Fruit fly (Drosophila melanogaster) whole organism, prepupa: Measurements from ENCODE around the gene dac.

Experiments
- Blimp-1 ChIP-seq: fragments of 200-800 bp; sonication (Bioruptor generic); optimal IDR thresholded peaks from 3 replicates; lab custom pipeline; 2017; ENCODE audit warnings: missing biosample characterization, missing genetic modification characterization, mild to moderate bottlenecking, moderate library complexity, missing genetic modification reagents
- CG10669 ChIP-seq: fragments of 200-800 bp; sonication (Bioruptor generic); optimal IDR thresholded peaks from 3 replicates; lab custom pipeline; 2018; ENCODE audit warnings: missing biosample characterization, mild to moderate bottlenecking, missing genetic modification characterization, moderate library complexity
- CG11902 ChIP-seq: fragments of 200-800 bp; sonication (Bioruptor generic); optimal IDR thresholded peaks from 3 replicates; lab custom pipeline; 2016; ENCODE audit warnings: missing biosample characterization, missing genetic modification characterization
- CG1621 ChIP-seq: fragments of 200-800 bp; sonication (Bioruptor generic); optimal IDR thresholded peaks from 3 replicates; lab custom pipeline; 2018; ENCODE audit warnings: missing biosample characterization, mild to moderate bottlenecking, missing genetic modification characterization
- CG3032 ChIP-seq: fragments of 200-800 bp; optimal IDR thresholded peaks from 2 replicates; lab custom pipeline; 2019; ENCODE audit warnings: missing biosample characterization, mild to moderate bottlenecking, missing genetic modification characterization, moderate library complexity
- CG32006 ChIP-seq: fragments of 200-800 bp; sonication (Bioruptor generic); optimal IDR thresholded peaks from 3 replicates; lab custom pipeline; 2017; ENCODE audit warnings: missing biosample characterization, mild to moderate bottlenecking, missing genetic modification characterization
- CG3919 ChIP-seq: fragments of 200-800 bp; sonication (Bioruptor generic); optimal IDR thresholded peaks from 3 replicates; lab custom pipeline; 2016; ENCODE audit warnings: missing biosample characterization, missing genetic modification characterization
- CG4318 ChIP-seq: fragments of 200-800 bp; sonication (Bioruptor generic); optimal IDR thresholded peaks from 3 replicates; lab custom pipeline; 2017; ENCODE audit warnings: missing biosample characterization, mild to moderate bottlenecking, missing genetic modification characterization
- CG6163 ChIP-seq: fragments of 200-800 bp; sonication (Bioruptor generic); IDR thresholded peaks from 3 replicates; pipeline ENCODE4 v1.3.6; 2022; ENCODE audit warnings: missing biosample characterization, missing genetic modification characterization
- CG6276 ChIP-seq: fragments of 200-800 bp; sonication (Bioruptor generic); optimal IDR thresholded peaks from 2 replicates; lab custom pipeline; 2017; ENCODE audit warnings: missing biosample characterization, mild to moderate bottlenecking, missing genetic modification characterization
- CG6792 ChIP-seq: fragments of 200-800 bp; sonication (Bioruptor generic); optimal IDR thresholded peaks from 3 replicates; lab custom pipeline; 2016; ENCODE audit warnings: missing biosample characterization, missing genetic modification characterization
- CG6854 ChIP-seq: fragments of 200-800 bp; sonication (Bioruptor generic); optimal IDR thresholded peaks from 2 replicates; lab custom pipeline; 2017; ENCODE audit warnings: missing biosample characterization, mild to moderate bottlenecking, missing genetic modification characterization
- CG7368 ChIP-seq: fragments of 200-800 bp; sonication (Bioruptor generic); optimal IDR thresholded peaks from 3 replicates; lab custom pipeline; 2016; ENCODE audit warnings: missing biosample characterization, missing genetic modification characterization
- CG8119 ChIP-seq: fragments of 200-800 bp; sonication (Bioruptor generic); IDR thresholded peaks from 3 replicates; pipeline ENCODE4 v1.3.6; 2022; ENCODE audit warnings: missing biosample characterization, missing genetic modification characterization
- CG8319 ChIP-seq: fragments of 200-800 bp; sonication (Bioruptor generic); optimal IDR thresholded peaks from 3 replicates; lab custom pipeline; 2016; ENCODE audit warnings: missing biosample characterization, missing genetic modification characterization
- Eip75B ChIP-seq: fragments of 200-800 bp; sonication (Bioruptor generic); optimal IDR thresholded peaks from 3 replicates; lab custom pipeline; 2016; ENCODE audit warnings: missing biosample characterization, missing genetic modification characterization
- Eip78C ChIP-seq: fragments of 200-800 bp; sonication (Bioruptor generic); peaks from one replicate; lab custom pipeline; 2016; ENCODE audit warnings: missing biosample characterization, missing genetic modification characterization
- Eip93F ChIP-seq: fragments of 200-800 bp; sonication (Bioruptor generic); optimal IDR thresholded peaks from 2 replicates; lab custom pipeline; 2016; ENCODE audit warnings: missing biosample characterization, mild to moderate bottlenecking, missing genetic modification characterization
- Gug ChIP-seq: fragments of 200-800 bp; sonication (Bioruptor generic); IDR thresholded peaks from 2 replicates; pipeline ENCODE4 v1.3.6; 2022; ENCODE audit warnings: missing biosample characterization, missing genetic modification characterization
- Hr39 ChIP-seq: fragments of 200-800 bp; sonication (Bioruptor generic); optimal IDR thresholded peaks from 2 replicates; lab custom pipeline; 2016; ENCODE audit warnings: missing biosample characterization, missing genetic modification characterization
- Hr4 ChIP-seq: fragments of 200-800 bp; sonication (Bioruptor generic); optimal IDR thresholded peaks from 3 replicates; lab custom pipeline; 2016; ENCODE audit warnings: missing biosample characterization, missing genetic modification characterization
- Smox ChIP-seq: fragments of 200-800 bp; sonication (Bioruptor generic); optimal IDR thresholded peaks from 3 replicates; lab custom pipeline; 2016; ENCODE audit warnings: missing biosample characterization, missing genetic modification characterization
- cyc ChIP-seq: fragments of 200-800 bp; sonication (Bioruptor generic); optimal IDR thresholded peaks from 3 replicates; lab custom pipeline; 2016; ENCODE audit warnings: missing biosample characterization, missing genetic modification characterization
- dsx ChIP-seq: fragments of 200-800 bp; optimal IDR thresholded peaks from 3 replicates; lab custom pipeline; 2019; ENCODE audit warnings: missing biosample characterization, mild to moderate bottlenecking, missing genetic modification characterization, moderate library complexity; ENCODE audit not compliant: poor library complexity, severe bottlenecking
- eg ChIP-seq: fragments of 200-800 bp; sonication (Bioruptor generic); IDR thresholded peaks from 3 replicates; pipeline ENCODE4 v1.3.6; 2022; ENCODE audit warnings: missing biosample characterization, missing genetic modification characterization
- fd59A ChIP-seq: fragments of 200-800 bp; sonication (Bioruptor generic); optimal IDR thresholded peaks from 2 replicates; lab custom pipeline; 2017; ENCODE audit warnings: missing biosample characterization, mild to moderate bottlenecking, missing genetic modification characterization, missing genetic modification reagents
- fd85E ChIP-seq: fragments of 200-800 bp; sonication (Bioruptor generic); optimal IDR thresholded peaks from 3 replicates; lab custom pipeline; 2016; ENCODE audit warnings: missing biosample characterization, missing genetic modification characterization
- fkh ChIP-seq: fragments of 200-800 bp; sonication (Bioruptor generic); optimal IDR thresholded peaks from 3 replicates; lab custom pipeline; 2017; ENCODE audit warnings: missing biosample characterization, mild to moderate bottlenecking, missing genetic modification characterization, moderate library complexity
- net ChIP-seq: fragments of 200-800 bp; sonication (Bioruptor generic); optimal IDR thresholded peaks from 3 replicates; lab custom pipeline; 2016; ENCODE audit warnings: missing biosample characterization, missing genetic modification characterization
- pdm3 ChIP-seq: fragments of 200-800 bp; sonication (Bioruptor generic); optimal IDR thresholded peaks from 3 replicates; lab custom pipeline; 2016; ENCODE audit warnings: missing biosample characterization, missing genetic modification characterization
- spab ChIP-seq: fragments of 200-800 bp; sonication (Bioruptor generic); optimal IDR thresholded peaks from 2 replicates; lab custom pipeline; 2017; ENCODE audit warnings: missing biosample characterization, mild to moderate bottlenecking, missing genetic modification characterization, missing genetic modification reagents
- ss ChIP-seq, 2 experiments: fragments of 200-800 bp; sonication (Bioruptor generic); optimal IDR thresholded peaks; 2 replicates in 1 of 2; 3 replicates in 1 of 2; lab custom pipeline; 2017 to 2018; ENCODE audit warnings: mild to moderate bottlenecking in 2 of 2, missing biosample characterization in 2 of 2, missing genetic modification characterization in 2 of 2, moderate library complexity in 1 of 2

The dac gene

DNA sequence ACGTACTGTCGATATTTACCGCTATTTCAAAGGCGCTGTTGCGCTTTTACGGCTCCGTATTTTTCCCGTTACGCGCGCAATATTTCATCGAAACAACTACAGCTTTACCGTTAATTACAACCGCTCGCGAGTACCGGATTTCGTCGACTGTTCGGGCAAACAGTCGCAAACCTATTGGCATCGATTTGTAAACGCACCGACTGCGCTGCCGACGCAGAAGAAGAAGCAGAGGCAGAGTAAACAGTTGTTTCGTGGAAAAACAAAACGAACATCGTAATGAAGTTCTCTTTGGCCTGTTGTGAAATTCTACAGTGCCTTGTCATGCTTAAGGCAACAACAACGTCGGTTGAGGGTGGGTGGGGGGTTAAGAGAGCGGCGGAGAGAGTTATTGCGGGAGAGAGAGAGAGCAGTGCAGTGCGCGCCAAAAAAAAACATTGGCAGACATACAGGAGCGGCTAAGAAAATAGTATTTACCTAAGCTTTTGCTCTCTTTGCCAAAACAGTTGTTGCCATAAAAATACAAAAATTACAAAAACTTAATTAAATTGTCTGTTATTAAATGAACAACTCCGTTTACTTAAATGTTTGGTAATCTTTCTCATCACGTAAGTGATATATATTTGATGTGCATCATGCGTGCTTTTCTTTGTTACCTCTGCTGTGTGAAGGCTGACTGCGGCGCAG, 47.0 kb upstream of the dac start, which contains the start of gene CG5953 (continued):
- TF ChIP-seq Smox (GFP tag; lab: Kevin White, UChicago) (peak; percentile 97), Hr39 (peak; percentile 98), Eip75B (GFP tag; lab: Kevin White, UChicago) (peak; percentile 98), CG6163 (peak; percentile 98), fd85E (GFP tag; lab: Kevin White, UChicago) (peak; percentile 68), CG6854 (GFP tag; lab: Kevin White, UChicago) (peak; percentile 97), CG3032 (tag; lab: Kevin White, UChicago) (peak; percentile 98), spab (GFP tag; lab: Kevin White, UChicago) (peak; percentile 98), CG3919 (peak; percentile 97)
- TF ChIP-seq, all 60 proteins: peak for 59

DNA sequence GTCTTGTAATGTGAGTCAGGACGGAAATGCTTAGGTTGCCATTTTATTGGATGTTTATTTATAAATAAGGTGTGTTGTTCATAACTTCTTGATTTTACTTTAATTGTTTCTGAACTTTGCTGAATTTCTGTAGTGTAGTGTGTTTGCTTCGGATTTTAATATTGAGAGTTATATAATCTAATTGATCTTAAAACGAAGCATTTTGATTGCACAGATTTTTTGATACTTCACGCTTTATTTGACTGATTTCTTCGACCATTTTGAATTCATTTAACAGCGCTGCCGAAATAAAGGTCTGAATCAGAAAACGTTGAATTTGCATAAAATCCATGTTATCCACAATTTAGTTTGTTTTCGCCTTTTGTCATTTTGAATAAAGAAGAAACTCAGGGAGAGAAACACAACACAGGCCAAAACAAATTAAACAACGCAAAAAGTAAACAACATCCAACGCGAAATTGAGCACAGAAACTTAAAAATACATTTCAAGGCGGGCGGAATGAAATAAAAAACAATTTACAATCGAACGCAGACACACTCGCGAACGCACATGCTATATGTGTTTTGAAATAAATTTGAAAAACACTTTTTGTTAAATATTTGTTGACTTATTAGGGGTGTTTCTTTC, 45.8 kb upstream of the dac start:
- TF ChIP-seq ss (GFP tag; optimal IDR thresholded peaks at IDR 0.05; lab: Kevin White, UChicago) (no peak), Eip78C (GFP tag; lab: Kevin White, UChicago) (peak; percentile 17), fkh (GFP tag; lab: Kevin White, UChicago) (peak; percentile 30), CG10669 (GFP tag; lab: Kevin White, UChicago) (no peak)

dm6 chr2L:16530809-16531208, 45.0 kb upstream of the dac start:
- peak; percentile 28 for TF ChIP-seq Eip78C (GFP tag; lab: Kevin White, UChicago)
- peak; percentile 76 for TF ChIP-seq eg (GFP tag; lab: Robert Waterston, UW)
- peak; percentile 48; the same call in 2 of the 3 replicates for TF ChIP-seq CG6163
- TF ChIP-seq Hr39 = no peak
- no peak for TF ChIP-seq Blimp-1
- no peak for TF ChIP-seq CG8319 (GFP tag; lab: Kevin White, UChicago)
- peak; percentile 18 for TF ChIP-seq CG6276 (GFP tag; lab: Kevin White, UChicago)
- TF ChIP-seq fkh (GFP tag; lab: Kevin White, UChicago) = peak; percentile 81
- peak; percentile 50; the same call in 1 of the 3 replicates for TF ChIP-seq CG8119 (GFP tag; lab: Robert Waterston, UW)
- TF ChIP-seq pdm3 (GFP tag; lab: Kevin White, UChicago) = no peak

- TF ChIP-seq pdm3 (GFP tag; lab: Kevin White, UChicago) (peak; percentile 10), net (GFP tag; lab: Kevin White, UChicago) (no peak), CG8119 (GFP tag; lab: Robert Waterston, UW) (no peak), Eip78C (GFP tag; lab: Kevin White, UChicago) (peak; percentile 4), CG3032 (tag; lab: Kevin White, UChicago) (no peak), CG4318 (GFP tag; lab: Kevin White, UChicago) (no peak), CG6276 (GFP tag; lab: Kevin White, UChicago) (no peak), Eip93F (GFP tag; lab: Kevin White, UChicago) (no peak), CG1621 (no peak), CG8319 (GFP tag; lab: Kevin White, UChicago) (no peak), cyc (GFP tag; lab: Kevin White, UChicago) (no peak), CG7368 (GFP tag; lab: Kevin White, UChicago) (no peak), Hr4 (GFP tag; lab: Kevin White, UChicago) (peak; percentile 3), CG32006 (GFP tag; lab: Kevin White, UChicago) (peak; percentile 12), Gug (GFP tag; lab: Robert Waterston, UW) (no peak), CG11902 (GFP tag; lab: Kevin White, UChicago) (no peak), dsx (GFP tag; lab: Kevin White, UChicago) (no peak), fd59A (GFP tag; lab: Kevin White, UChicago) (no peak), CG6792 (GFP tag; lab: Kevin White, UChicago) (no peak)
- TF ChIP-seq, all 60 proteins: peak for 4
Measured at dm6 chr2L:16530414-16530771, 44.6 kb upstream of the dac start.
